Fruit fly (Drosophila melanogaster) whole organism, prepupa: ENCODE measurements around the gene Uro.

Experiments used
- Blimp-1 ChIP-seq: fragments of 200-800 bp; sonication (Bioruptor generic); optimal IDR thresholded peaks from 3 replicates; lab custom pipeline; 2017; ENCODE audit warnings: missing biosample characterization, missing genetic modification characterization, mild to moderate bottlenecking, moderate library complexity, missing genetic modification reagents
- CG10631 ChIP-seq: fragments of 200-800 bp; sonication (Bioruptor generic); optimal IDR thresholded peaks from 2 replicates; lab custom pipeline; 2016; ENCODE audit warnings: missing biosample characterization, missing genetic modification characterization
- CG10669 ChIP-seq: fragments of 200-800 bp; sonication (Bioruptor generic); optimal IDR thresholded peaks from 3 replicates; lab custom pipeline; 2018; ENCODE audit warnings: missing biosample characterization, mild to moderate bottlenecking, missing genetic modification characterization, moderate library complexity
- CG15336 ChIP-seq: fragments of 200-800 bp; sonication (Bioruptor generic); IDR thresholded peaks from 2 replicates; pipeline ENCODE4 v1.3.6; 2022; ENCODE audit warnings: missing biosample characterization, missing genetic modification characterization
- CG1621 ChIP-seq: fragments of 200-800 bp; sonication (Bioruptor generic); optimal IDR thresholded peaks from 3 replicates; lab custom pipeline; 2018; ENCODE audit warnings: missing biosample characterization, mild to moderate bottlenecking, missing genetic modification characterization
- CG16779 ChIP-seq: fragments of 200-800 bp; sonication (Bioruptor generic); optimal IDR thresholded peaks from 3 replicates; lab custom pipeline; 2017; ENCODE audit warnings: missing biosample characterization, mild to moderate bottlenecking, missing genetic modification characterization
- CG3032 ChIP-seq: fragments of 200-800 bp; optimal IDR thresholded peaks from 2 replicates; lab custom pipeline; 2019; ENCODE audit warnings: missing biosample characterization, mild to moderate bottlenecking, missing genetic modification characterization, moderate library complexity
- CG31627 ChIP-seq: fragments of 200-800 bp; sonication (Bioruptor generic); optimal IDR thresholded peaks from 3 replicates; lab custom pipeline; 2016; ENCODE audit warnings: missing biosample characterization, missing genetic modification characterization
- CG32006 ChIP-seq: fragments of 200-800 bp; sonication (Bioruptor generic); optimal IDR thresholded peaks from 3 replicates; lab custom pipeline; 2017; ENCODE audit warnings: missing biosample characterization, mild to moderate bottlenecking, missing genetic modification characterization
- CG3919 ChIP-seq: fragments of 200-800 bp; sonication (Bioruptor generic); optimal IDR thresholded peaks from 3 replicates; lab custom pipeline; 2016; ENCODE audit warnings: missing biosample characterization, missing genetic modification characterization
- CG6163 ChIP-seq: fragments of 200-800 bp; sonication (Bioruptor generic); IDR thresholded peaks from 3 replicates; pipeline ENCODE4 v1.3.6; 2022; ENCODE audit warnings: missing biosample characterization, missing genetic modification characterization
- CG6276 ChIP-seq: fragments of 200-800 bp; sonication (Bioruptor generic); optimal IDR thresholded peaks from 2 replicates; lab custom pipeline; 2017; ENCODE audit warnings: missing biosample characterization, mild to moderate bottlenecking, missing genetic modification characterization
- CG6808 ChIP-seq: fragments of 200-800 bp; sonication (Bioruptor generic); optimal IDR thresholded peaks from 3 replicates; lab custom pipeline; 2017; ENCODE audit warnings: missing biosample characterization, missing genetic modification characterization, mild to moderate bottlenecking, moderate library complexity, missing genetic modification reagents
- CG6854 ChIP-seq: fragments of 200-800 bp; sonication (Bioruptor generic); optimal IDR thresholded peaks from 2 replicates; lab custom pipeline; 2017; ENCODE audit warnings: missing biosample characterization, mild to moderate bottlenecking, missing genetic modification characterization
- CG7368 ChIP-seq: fragments of 200-800 bp; sonication (Bioruptor generic); optimal IDR thresholded peaks from 3 replicates; lab custom pipeline; 2016; ENCODE audit warnings: missing biosample characterization, missing genetic modification characterization
- CG8119 ChIP-seq: fragments of 200-800 bp; sonication (Bioruptor generic); IDR thresholded peaks from 3 replicates; pipeline ENCODE4 v1.3.6; 2022; ENCODE audit warnings: missing biosample characterization, missing genetic modification characterization
- CG8319 ChIP-seq: fragments of 200-800 bp; sonication (Bioruptor generic); optimal IDR thresholded peaks from 3 replicates; lab custom pipeline; 2016; ENCODE audit warnings: missing biosample characterization, missing genetic modification characterization
- CG9139 ChIP-seq: fragments of 200-800 bp; sonication (Bioruptor generic); optimal IDR thresholded peaks from 3 replicates; lab custom pipeline; 2017; ENCODE audit warnings: missing biosample characterization, mild to moderate bottlenecking, missing genetic modification characterization
- Eip93F ChIP-seq: fragments of 200-800 bp; sonication (Bioruptor generic); optimal IDR thresholded peaks from 2 replicates; lab custom pipeline; 2016; ENCODE audit warnings: missing biosample characterization, mild to moderate bottlenecking, missing genetic modification characterization
- Ets21C ChIP-seq: fragments of 200-800 bp; sonication (Bioruptor generic); optimal IDR thresholded peaks from 3 replicates; lab custom pipeline; 2016; ENCODE audit warnings: missing biosample characterization, missing genetic modification characterization
- Gug ChIP-seq: fragments of 200-800 bp; sonication (Bioruptor generic); IDR thresholded peaks from 2 replicates; pipeline ENCODE4 v1.3.6; 2022; ENCODE audit warnings: missing biosample characterization, missing genetic modification characterization
- Hr4 ChIP-seq: fragments of 200-800 bp; sonication (Bioruptor generic); optimal IDR thresholded peaks from 3 replicates; lab custom pipeline; 2016; ENCODE audit warnings: missing biosample characterization, missing genetic modification characterization
- Lpt ChIP-seq: fragments of 200-800 bp; sonication (Bioruptor generic); optimal IDR thresholded peaks from 3 replicates; lab custom pipeline; 2016; ENCODE audit warnings: missing biosample characterization, missing genetic modification characterization
- Met ChIP-seq: fragments of 200-800 bp; sonication (Bioruptor generic); optimal IDR thresholded peaks from 3 replicates; lab custom pipeline; 2016; ENCODE audit warnings: missing biosample characterization, missing genetic modification characterization
- OdsH ChIP-seq: fragments of 200-800 bp; sonication (Bioruptor generic); optimal IDR thresholded peaks from 3 replicates; lab custom pipeline; 2016; ENCODE audit warnings: missing biosample characterization, missing genetic modification characterization
- Sox102F ChIP-seq: fragments of 200-800 bp; sonication (Bioruptor generic); optimal IDR thresholded peaks from 2 replicates; lab custom pipeline; 2016; ENCODE audit warnings: missing biosample characterization, mild to moderate bottlenecking, missing genetic modification characterization
- Sox14 ChIP-seq: fragments of 200-800 bp; sonication (Bioruptor generic); optimal IDR thresholded peaks from 3 replicates; lab custom pipeline; 2016; ENCODE audit warnings: missing biosample characterization, missing genetic modification characterization
- acj6 ChIP-seq: fragments of 200-800 bp; sonication (Bioruptor generic); optimal IDR thresholded peaks from 3 replicates; lab custom pipeline; 2016; ENCODE audit warnings: missing biosample characterization, missing genetic modification characterization
- dsx ChIP-seq: fragments of 200-800 bp; optimal IDR thresholded peaks from 3 replicates; lab custom pipeline; 2019; ENCODE audit warnings: missing biosample characterization, mild to moderate bottlenecking, missing genetic modification characterization, moderate library complexity; ENCODE audit not compliant: poor library complexity, severe bottlenecking
- eg ChIP-seq: fragments of 200-800 bp; sonication (Bioruptor generic); IDR thresholded peaks from 3 replicates; pipeline ENCODE4 v1.3.6; 2022; ENCODE audit warnings: missing biosample characterization, missing genetic modification characterization
- fd59A ChIP-seq: fragments of 200-800 bp; sonication (Bioruptor generic); optimal IDR thresholded peaks from 2 replicates; lab custom pipeline; 2017; ENCODE audit warnings: missing biosample characterization, mild to moderate bottlenecking, missing genetic modification characterization, missing genetic modification reagents
- fkh ChIP-seq: fragments of 200-800 bp; sonication (Bioruptor generic); optimal IDR thresholded peaks from 3 replicates; lab custom pipeline; 2017; ENCODE audit warnings: missing biosample characterization, mild to moderate bottlenecking, missing genetic modification characterization, moderate library complexity
- lz ChIP-seq: fragments of 200-800 bp; sonication (Bioruptor generic); optimal IDR thresholded peaks from 3 replicates; lab custom pipeline; 2016; ENCODE audit warnings: missing biosample characterization, missing genetic modification characterization
- net ChIP-seq: fragments of 200-800 bp; sonication (Bioruptor generic); optimal IDR thresholded peaks from 3 replicates; lab custom pipeline; 2016; ENCODE audit warnings: missing biosample characterization, missing genetic modification characterization
- pdm3 ChIP-seq: fragments of 200-800 bp; sonication (Bioruptor generic); optimal IDR thresholded peaks from 3 replicates; lab custom pipeline; 2016; ENCODE audit warnings: missing biosample characterization, missing genetic modification characterization
- ss ChIP-seq, 2 experiments: fragments of 200-800 bp; sonication (Bioruptor generic); optimal IDR thresholded peaks; 2 replicates in 1 of 2; 3 replicates in 1 of 2; lab custom pipeline; 2017 to 2018; ENCODE audit warnings: mild to moderate bottlenecking in 2 of 2, missing biosample characterization in 2 of 2, missing genetic modification characterization in 2 of 2, moderate library complexity in 1 of 2
- topi ChIP-seq: fragments of 200-800 bp; sonication (Bioruptor generic); optimal IDR thresholded peaks from 3 replicates; lab custom pipeline; 2016; ENCODE audit warnings: missing biosample characterization, missing genetic modification characterization
- vri ChIP-seq: fragments of 200-800 bp; sonication (Bioruptor generic); optimal IDR thresholded peaks from 3 replicates; lab custom pipeline; 2016; ENCODE audit warnings: missing biosample characterization, mild to moderate bottlenecking, missing genetic modification characterization

The Uro gene

dm6 chr2L:7810519-7810918 lies 30.6 kb downstream of the Uro start, which contains the start of gene Cdc14:
Gene Cdc14 (minus strand): TSS chr2L:7810703.
- TF ChIP-seq CG8319 (GFP tag; lab: Kevin White, UChicago) (no peak), CG3919 (peak; percentile 29), CG16779 (tag; lab: Kevin White, UChicago) (no peak), CG6276 (GFP tag; lab: Kevin White, UChicago) (no peak), Hr4 (GFP tag; lab: Kevin White, UChicago) (no peak), Met (GFP tag; lab: Kevin White, UChicago) (no peak), Eip93F (GFP tag; lab: Kevin White, UChicago) (no peak), Sox102F (GFP tag; lab: Kevin White, UChicago) (peak; percentile 51), CG15336 (no peak), dsx (GFP tag; lab: Kevin White, UChicago) (peak; percentile 1), CG6163 (GFP tag; lab: Robert Waterston, UW) (peak; percentile 43; the same call in 2 of the 3 replicates), topi (GFP tag; lab: Kevin White, UChicago) (no peak), Blimp-1 (GFP tag; lab: Kevin White, UChicago) (no peak), CG9139 (peak; percentile 10), CG3032 (tag; lab: Kevin White, UChicago) (no peak), CG6854 (GFP tag; lab: Kevin White, UChicago) (peak; percentile 9), CG1621 (tag; lab: Kevin White, UChicago) (peak; percentile 95), CG7368 (GFP tag; lab: Kevin White, UChicago) (no peak), ss (GFP tag; optimal IDR thresholded peaks at IDR 0.05; lab: Kevin White, UChicago) (no peak)

- peak; percentile 43 for TF ChIP-seq CG6276 (GFP tag; lab: Kevin White, UChicago)
- TF ChIP-seq CG6163 (GFP tag; lab: Robert Waterston, UW), result peak; percentile 64; the same call in 2 of the 3 replicates
- TF ChIP-seq CG6854 (GFP tag; lab: Kevin White, UChicago), result peak; percentile 39
- no peak for TF ChIP-seq Gug (GFP tag; lab: Robert Waterston, UW)
- peak; percentile 47; the same call in 1 of the 3 replicates for TF ChIP-seq CG8119 (GFP tag; lab: Robert Waterston, UW)
- peak; percentile 44 for TF ChIP-seq Lpt (GFP tag; lab: Kevin White, UChicago)
- TF ChIP-seq fkh (GFP tag; lab: Kevin White, UChicago), result peak; percentile 31
- TF ChIP-seq CG3919, result peak; percentile 34
- TF ChIP-seq vri (GFP tag; lab: Kevin White, UChicago), result no peak
- no peak for TF ChIP-seq CG31627
- no peak for TF ChIP-seq CG7368 (GFP tag; lab: Kevin White, UChicago)
- peak; percentile 21 to 51 for TF ChIP-seq ss (GFP tag; optimal IDR thresholded peaks at IDR 0.05; lab: Kevin White, UChicago)
- TF ChIP-seq CG6808, result peak; percentile 2
- TF ChIP-seq CG15336, result peak; percentile 45; the same call in 1 of the 2 replicates
- TF ChIP-seq eg (GFP tag; lab: Robert Waterston, UW), result 0 out of 3 replicates have a peak, but pooled peaks have one; percentile 40
- TF ChIP-seq CG10669 (GFP tag; lab: Kevin White, UChicago), result no peak
Observed at dm6 chr2L:7811249-7812002, 31.5 kb downstream of the Uro start, which contains the start of gene LanB1. Gene LanB1 (plus strand): TSS chr2L:7811438.

- TF ChIP-seq Gug (GFP tag; lab: Robert Waterston, UW) (no peak), pdm3 (no peak), Hr4 (GFP tag; lab: Kevin White, UChicago) (peak; percentile 15), CG32006 (peak; percentile 33), CG10631 (GFP tag; lab: Kevin White, UChicago) (peak; percentile 7), topi (GFP tag; lab: Kevin White, UChicago) (no peak), lz (GFP tag; lab: Kevin White, UChicago) (no peak), CG15336 (peak; percentile 36; the same call in 1 of the 2 replicates), OdsH (GFP tag; lab: Kevin White, UChicago) (peak; percentile 3), CG16779 (tag; lab: Kevin White, UChicago) (no peak), eg (GFP tag; lab: Robert Waterston, UW) (0 out of 3 replicates have a peak, but pooled peaks have one; percentile 19), fd59A (GFP tag; lab: Kevin White, UChicago) (no peak), CG7368 (GFP tag; lab: Kevin White, UChicago) (no peak), CG8319 (GFP tag; lab: Kevin White, UChicago) (no peak), Ets21C (GFP tag; lab: Kevin White, UChicago) (no peak), vri (GFP tag; lab: Kevin White, UChicago) (no peak), acj6 (GFP tag; lab: Kevin White, UChicago) (no peak), Sox14 (GFP tag; lab: Kevin White, UChicago) (no peak), CG9139 (no peak), net (GFP tag; lab: Kevin White, UChicago) (no peak)
Observed at dm6 chr2L:7812555-7813339, 32.9 kb downstream of the Uro start.
